Worm (Caenorhabditis elegans): Measurements from ENCODE around the gene F26F12.2.

- no peak for TF ChIP-seq snpc-4 (tag; optimal IDR thresholded peaks at IDR 0.05)
- TF ChIP-seq unc-62 (GFP tag; optimal IDR thresholded peaks at IDR 0.05): no peak
- no peak for TF ChIP-seq lsy-2 (tag; optimal IDR thresholded peaks at IDR 0.05)
- TF ChIP-seq sem-2 (GFP tag; optimal IDR thresholded peaks at IDR 0.05): no peak
- no peak for TF ChIP-seq ztf-11 (tag; optimal IDR thresholded peaks at IDR 0.05)
- TF ChIP-seq lin-32 (GFP tag; optimal IDR thresholded peaks at IDR 0.05): no peak
Measured at ce11 chrV:5819903-5820302, 18.5 kb downstream of the F26F12.2 start.
